Fruit fly (Drosophila melanogaster) whole organism: Measurements from ENCODE around the gene Loxl1.

Experiments used
- Dll ChIP-seq: fragments of >200 bp; optimal IDR thresholded peaks from 2 replicates; lab custom pipeline; 2017
- psq ChIP-seq: fragments of >200 bp; optimal IDR thresholded peaks from 2 replicates; lab custom pipeline; 2017

DNA sequence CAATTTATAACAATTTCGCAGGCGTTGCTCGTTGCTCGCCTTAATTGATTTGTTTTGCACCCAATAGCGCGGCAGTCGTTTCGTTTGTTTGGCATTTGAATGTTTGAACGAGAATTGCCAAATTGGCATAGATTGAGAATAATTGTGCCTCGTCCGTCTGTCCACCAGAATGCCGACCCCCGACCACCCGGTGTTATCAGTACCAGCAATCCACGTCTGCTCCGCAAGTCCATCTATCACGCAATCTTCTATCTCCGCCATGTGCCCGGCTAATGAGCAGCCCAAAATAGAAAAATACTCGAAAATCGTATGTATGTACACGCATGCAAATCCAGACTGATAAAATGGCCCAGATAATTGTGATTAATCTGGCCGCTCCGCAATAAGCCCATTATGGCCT lies 16.6 kb downstream of the Loxl1 start:
- TF ChIP-seq Dll (lab: Kevin White, UChicago): no peak
- TF ChIP-seq psq (lab: Kevin White, UChicago): no peak
